Fruit fly (Drosophila melanogaster): ENCODE results near the gene CG11885.

The CG11885 gene

DNA sequence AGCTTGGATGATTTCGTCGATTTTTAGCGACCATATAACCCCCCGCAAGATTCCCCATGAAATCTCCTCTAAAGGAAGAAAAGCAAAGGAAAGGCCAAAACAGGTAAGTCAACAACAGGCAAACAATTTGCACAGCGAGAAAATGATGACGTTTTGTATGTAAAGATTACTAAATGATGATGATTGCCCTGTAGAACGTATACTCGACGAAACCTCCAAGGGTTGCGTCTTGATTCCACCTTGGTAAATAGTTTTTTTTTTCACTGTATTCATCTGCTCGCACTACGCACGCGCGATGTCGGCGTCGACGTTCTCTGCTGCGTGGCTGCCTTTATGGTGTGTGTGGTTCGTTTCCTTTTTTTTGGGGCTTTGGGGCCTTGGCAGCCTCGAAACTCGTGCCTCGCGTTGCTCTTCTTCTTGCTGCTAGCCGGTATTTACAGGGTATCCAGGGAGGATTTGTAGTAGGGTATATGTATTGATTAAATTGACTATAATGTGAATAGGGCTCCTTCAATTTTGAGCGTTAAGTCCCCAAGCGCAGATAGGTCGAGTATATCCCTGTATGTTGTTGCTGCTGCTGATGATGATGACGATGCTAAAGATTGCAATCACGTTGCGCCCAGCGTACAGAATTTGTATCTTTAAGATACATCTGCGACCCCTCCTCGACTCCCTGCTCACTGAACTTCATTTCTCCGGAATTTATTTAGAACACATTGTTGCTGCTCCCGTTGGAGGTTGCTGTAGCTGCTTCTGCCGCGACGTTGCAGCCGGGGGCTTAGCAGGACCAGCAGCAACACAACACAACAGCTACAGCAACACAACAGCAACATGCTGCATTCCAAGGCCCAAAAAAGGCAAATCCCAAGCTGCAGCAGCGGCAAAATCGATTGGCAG is 6.3 kb upstream of the CG11885 start (continued):
- TF ChIP-seq Xrp1 (GFP tag; IDR thresholded peaks at IDR 0.05) = peak; percentile 71
- TF ChIP-seq bowl (GFP tag; IDR thresholded peaks at IDR 0.05) = no peak
- no peak for TF ChIP-seq Abd-B (GFP tag; optimal IDR thresholded peaks at IDR 0.05)
- no peak for TF ChIP-seq eve (GFP tag; optimal IDR thresholded peaks at IDR 0.05)
- no peak for TF ChIP-seq sd (tag; optimal IDR thresholded peaks at IDR 0.05)
- TF ChIP-seq maf-S (GFP tag; optimal IDR thresholded peaks at IDR 0.05) = no peak
- no peak for TF ChIP-seq PHDP (tag; optimal IDR thresholded peaks at IDR 0.05)
- TF ChIP-seq oc (tag; optimal IDR thresholded peaks at IDR 0.05) = no peak
- no peak for TF ChIP-seq CG12744 (GFP tag; optimal IDR thresholded peaks at IDR 0.05)
- TF ChIP-seq h (optimal IDR thresholded peaks at IDR 0.05) = no peak
- no peak for TF ChIP-seq CG1602 (GFP tag; optimal IDR thresholded peaks at IDR 0.05)
- no peak for TF ChIP-seq trh (GFP tag; optimal IDR thresholded peaks at IDR 0.05)
- TF ChIP-seq ranshi (GFP tag; IDR thresholded peaks at IDR 0.05) = 0 out of 2 replicates have a peak, but pooled peaks have one; percentile 6
- TF ChIP-seq ash1 (GFP tag; optimal IDR thresholded peaks at IDR 0.05) = no peak
- no peak for TF ChIP-seq H2.0 (GFP tag; IDR thresholded peaks at IDR 0.05)
- no peak for TF ChIP-seq Mad (GFP tag; optimal IDR thresholded peaks at IDR 0.05)
- no peak for TF ChIP-seq CG7928 (GFP tag; optimal IDR thresholded peaks at IDR 0.05)
- no peak for TF ChIP-seq CG18764 (GFP tag; optimal IDR thresholded peaks at IDR 0.05)
- no peak for TF ChIP-seq p53 (GFP tag; optimal IDR thresholded peaks at IDR 0.05)
- TF ChIP-seq dimm (GFP tag; IDR thresholded peaks at IDR 0.05) = no peak
- TF ChIP-seq CG7271 (tag; optimal IDR thresholded peaks at IDR 0.05) = no peak
- TF ChIP-seq CG17361 (GFP tag; IDR thresholded peaks at IDR 0.05) = no peak
- TF ChIP-seq Poxn (GFP tag; IDR thresholded peaks at IDR 0.05) = no peak
- no peak for TF ChIP-seq gsb (GFP tag; IDR thresholded peaks at IDR 0.05)
- TF ChIP-seq Kr (GFP tag; optimal IDR thresholded peaks at IDR 0.05) = no peak
- no peak for TF ChIP-seq stwl (tag; optimal IDR thresholded peaks at IDR 0.05)
- no peak for TF ChIP-seq Hmx (GFP tag; optimal IDR thresholded peaks at IDR 0.05)
- TF ChIP-seq trem (tag; optimal IDR thresholded peaks at IDR 0.05) = no peak
- no peak for TF ChIP-seq CrebB (tag; optimal IDR thresholded peaks at IDR 0.05)
- no peak for TF ChIP-seq CG6654 (GFP tag; optimal IDR thresholded peaks at IDR 0.05)
- TF ChIP-seq CG9797 (GFP tag; optimal IDR thresholded peaks at IDR 0.05) = no peak
- no peak for TF ChIP-seq z (GFP tag; IDR thresholded peaks at IDR 0.05)
- TF ChIP-seq vnd (GFP tag; IDR thresholded peaks at IDR 0.05; ENCODE audit: partially characterized antibody) = no peak
- no peak for TF ChIP-seq NC2β (GFP tag; optimal IDR thresholded peaks at IDR 0.05)
- TF ChIP-seq Bteb2 (GFP tag; optimal IDR thresholded peaks at IDR 0.05) = no peak
- no peak for TF ChIP-seq CG3407 (GFP tag; optimal IDR thresholded peaks at IDR 0.05)
- TF ChIP-seq zen2 (GFP tag; IDR thresholded peaks at IDR 0.05; ENCODE audit: partially characterized antibody) = no peak
- no peak for TF ChIP-seq CG3847 (GFP tag; IDR thresholded peaks at IDR 0.05)
- no peak for TF ChIP-seq HmgD (GFP tag; optimal IDR thresholded peaks at IDR 0.05)
- no peak for TF ChIP-seq hb (GFP tag; IDR thresholded peaks at IDR 0.05; ENCODE audit: partially characterized antibody)
- no peak for TF ChIP-seq CG3281 (GFP tag; optimal IDR thresholded peaks at IDR 0.05)
- peak; percentile 52; the same call in 1 of the 2 replicates for TF ChIP-seq CG17328 (GFP tag; IDR thresholded peaks at IDR 0.05)
- no peak for TF ChIP-seq CG1647 (GFP tag; optimal IDR thresholded peaks at IDR 0.05)
- TF ChIP-seq CG11247 (GFP tag; IDR thresholded peaks at IDR 0.05) = no peak; the same call in 1 of the 2 replicates
- TF ChIP-seq ab (GFP tag; optimal IDR thresholded peaks at IDR 0.05) = no peak
- TF ChIP-seq CG6765 (GFP tag; optimal IDR thresholded peaks at IDR 0.05) = no peak
- no peak for TF ChIP-seq aop (GFP tag; IDR thresholded peaks at IDR 0.05)
- TF ChIP-seq pan (optimal IDR thresholded peaks at IDR 0.05) = no peak
- TF ChIP-seq pan (GFP tag; optimal IDR thresholded peaks at IDR 0.05 in 1 of 2, IDR thresholded peaks at IDR 0.05 in 1 of 2) = no peak
- TF ChIP-seq HLH54F (GFP tag; optimal IDR thresholded peaks at IDR 0.05) = no peak
- no peak for TF ChIP-seq CG8359 (GFP tag; optimal IDR thresholded peaks at IDR 0.05; ENCODE audit: borderline replicate concordance)

Data from whole organism, embryonic.